Fruit fly (Drosophila melanogaster): ENCODE data around the gene Ilk.

Ilk gene

DNA sequence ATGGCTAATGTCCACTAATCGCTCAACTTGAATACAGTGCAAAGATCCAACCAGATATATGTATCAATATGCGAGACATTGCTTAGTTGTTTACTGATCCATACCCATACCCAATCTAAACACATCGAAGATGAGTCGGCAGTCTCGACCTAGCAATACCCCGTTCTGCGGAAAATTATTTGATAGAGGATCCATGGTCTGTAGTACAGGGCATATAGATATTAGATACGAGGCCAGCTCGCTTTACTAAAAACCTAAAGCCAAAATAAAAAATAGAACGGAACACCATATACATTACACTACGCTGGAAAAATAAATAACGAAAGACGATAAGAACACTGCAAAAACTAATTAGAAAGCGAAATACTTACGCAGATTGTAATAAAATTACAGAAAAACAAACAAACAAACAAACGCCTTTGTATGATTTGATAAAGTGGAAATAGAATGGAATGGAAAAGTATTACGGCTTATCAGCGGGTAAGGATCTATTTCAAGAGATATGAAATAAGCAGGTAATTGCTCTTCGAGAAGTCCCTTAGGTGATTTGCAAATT, 49.5 kb downstream of the Ilk start:
- TF ChIP-seq pan (optimal IDR thresholded peaks at IDR 0.05) = no peak

DNA sequence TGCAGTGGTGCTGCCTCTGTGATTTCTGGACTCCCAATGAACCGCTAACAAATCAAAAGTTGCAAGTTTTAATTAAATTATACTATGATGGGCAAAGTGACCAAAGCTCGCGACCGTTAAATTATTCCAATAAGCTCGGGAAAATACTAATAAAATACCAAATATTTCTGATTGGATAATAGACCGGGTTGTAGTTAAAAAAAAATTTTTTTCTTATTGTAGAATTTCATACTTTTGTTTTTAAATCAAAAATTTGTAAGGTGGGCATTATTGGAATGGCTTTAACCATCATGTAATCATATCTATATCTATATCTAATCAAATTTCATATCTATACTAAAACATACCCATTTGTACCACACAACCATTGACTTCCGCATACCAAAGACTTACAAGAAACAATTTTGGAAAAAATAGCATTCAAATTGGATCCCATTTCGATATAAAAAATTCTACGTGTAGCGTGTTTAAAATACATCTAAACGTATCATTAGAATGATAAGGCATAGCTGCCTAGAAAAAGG, 51.2 kb downstream of the Ilk start, which contains the start of gene CG9391:
TSS of gene CG9391 (minus strand) at position 474 of the 524 bp plus-strand sequence.
- TF ChIP-seq psq (optimal IDR thresholded peaks at IDR 0.05) = no peak
- no peak for TF ChIP-seq CG8478 (optimal IDR thresholded peaks at IDR 0.05)
- no peak for TF ChIP-seq usp (GFP tag; optimal IDR thresholded peaks at IDR 0.05)
- no peak for TF ChIP-seq pan (optimal IDR thresholded peaks at IDR 0.05)
- TF ChIP-seq EcR (GFP tag; optimal IDR thresholded peaks at IDR 0.05) = no peak
- TF ChIP-seq Dll (optimal IDR thresholded peaks at IDR 0.05) = no peak

All from whole organism.